Worm (Caenorhabditis elegans) whole organism, young adult: ENCODE results near the gene C40H1.3.

Source experiments
- B0019.2 ChIP-seq: fragments of 200-800 bp; sonication (Bioruptor generic); conservative IDR thresholded peaks from 2 replicates; pipeline ENCODE4 v1.3.6; 2022; ENCODE audit warnings: missing genetic modification reagents, missing genetic modification characterization, missing compliant biosample characterization
- B0035.1 ChIP-seq: sonication (generic microtip); optimal IDR thresholded peaks from 2 replicates; lab custom pipeline; 2016; ENCODE audit warnings: missing genetic modification characterization, mild to moderate bottlenecking, missing compliant biosample characterization, missing genotype, missing genetic modification reagents
- B0261.1 ChIP-seq: sonication (generic microtip); optimal IDR thresholded peaks from 2 replicates; lab custom pipeline; 2016; ENCODE audit warnings: mild to moderate bottlenecking, missing genetic modification characterization, moderate library complexity, missing compliant biosample characterization
- B0336.3 ChIP-seq: fragments of 200-800 bp; sonication (Bioruptor generic); IDR thresholded peaks from 2 replicates; pipeline ENCODE4 v1.3.6; 2022; ENCODE audit warnings: missing genetic modification characterization, missing compliant biosample characterization
- F10E7.11 ChIP-seq: sonication (generic microtip); optimal IDR thresholded peaks from 2 replicates; lab custom pipeline; 2017; ENCODE audit warnings: mild to moderate bottlenecking, missing genetic modification characterization, moderate library complexity, missing compliant biosample characterization
- F57C9.4 ChIP-seq: sonication (generic microtip); optimal IDR thresholded peaks from 2 replicates; lab custom pipeline; 2017; ENCODE audit warnings: mild to moderate bottlenecking, missing genetic modification characterization, missing compliant biosample characterization
- K11D2.4 ChIP-seq: fragments of 200-800 bp; sonication (Bioruptor generic); IDR thresholded peaks from 2 replicates; pipeline ENCODE4 v1.3.6; 2022; ENCODE audit warnings: missing genetic modification reagents, missing genetic modification characterization, missing compliant biosample characterization
- K12H6.12 ChIP-seq: fragments of 200-800 bp; sonication (Bioruptor generic); optimal IDR thresholded peaks from 2 replicates; lab custom pipeline; 2018; ENCODE audit warnings: mild to moderate bottlenecking, missing genetic modification characterization, missing compliant biosample characterization
- Y53F4B.3 ChIP-seq: fragments of 200-800 bp; sonication (Bioruptor generic); IDR thresholded peaks from 2 replicates; pipeline ENCODE4 v1.3.6; 2022; ENCODE audit warnings: missing genetic modification reagents, missing genetic modification characterization, missing compliant biosample characterization
- Y67H2A.10 ChIP-seq: fragments of 200-800 bp; sonication (Bioruptor generic); conservative IDR thresholded peaks from 2 replicates; pipeline ENCODE4 v1.3.6; 2022; ENCODE audit warnings: missing genetic modification reagents, missing genetic modification characterization, missing compliant biosample characterization
- Y95B8A.8 ChIP-seq: fragments of 200-800 bp; sonication (Bioruptor generic); IDR thresholded peaks from 2 replicates; pipeline ENCODE4 v1.3.6; 2022; ENCODE audit warnings: missing genetic modification reagents, missing genetic modification characterization, missing compliant biosample characterization
- die-1 ChIP-seq: sonication (generic microtip); optimal IDR thresholded peaks from 2 replicates; lab custom pipeline; 2016; ENCODE audit warnings: missing genotype, mild to moderate bottlenecking, missing genetic modification characterization, missing compliant biosample characterization
- egl-44 ChIP-seq: fragments of 200-800 bp; sonication (Bioruptor generic); IDR thresholded peaks from 2 replicates; pipeline ENCODE4 v1.3.6; 2022; ENCODE audit warnings: missing genetic modification reagents, missing genetic modification characterization, missing compliant biosample characterization
- hlh-26 ChIP-seq: fragments of 200-800 bp; sonication (Bioruptor generic); conservative IDR thresholded peaks from 2 replicates; pipeline ENCODE4 v1.3.6; 2022; ENCODE audit warnings: missing genetic modification reagents, missing genetic modification characterization, missing compliant biosample characterization
- hmg-1.2 ChIP-seq: fragments of 200-800 bp; sonication (Bioruptor generic); IDR thresholded peaks from 2 replicates; pipeline ENCODE4 v1.3.6; 2022; ENCODE audit warnings: missing genetic modification reagents, missing genetic modification characterization, missing compliant biosample characterization
- hmg-20 ChIP-seq: fragments of 200-800 bp; sonication (Bioruptor generic); IDR thresholded peaks from 2 replicates; pipeline ENCODE4 v1.3.6; 2022; ENCODE audit warnings: missing genetic modification reagents, missing genetic modification characterization, missing compliant biosample characterization
- let-526 ChIP-seq: fragments of 200-800 bp; sonication (Bioruptor generic); IDR thresholded peaks from 2 replicates; pipeline ENCODE4 v1.3.6; 2022; ENCODE audit warnings: missing genetic modification reagents, missing genetic modification characterization, missing compliant biosample characterization
- lin-54 ChIP-seq: fragments of 200-800 bp; sonication (Bioruptor generic); optimal IDR thresholded peaks from 2 replicates; lab custom pipeline; 2018; ENCODE audit warnings: mild to moderate bottlenecking, missing genetic modification characterization, missing compliant biosample characterization
- lir-1 ChIP-seq: fragments of 200-800 bp; sonication (Bioruptor generic); conservative IDR thresholded peaks from 2 replicates; pipeline ENCODE4 v1.3.6; 2022; ENCODE audit warnings: missing genetic modification reagents, missing genetic modification characterization, missing compliant biosample characterization
- lsl-1 ChIP-seq: fragments of 200-800 bp; sonication (Bioruptor generic); optimal IDR thresholded peaks from 2 replicates; lab custom pipeline; 2018; ENCODE audit warnings: mild to moderate bottlenecking, missing genetic modification characterization, moderate library complexity, missing compliant biosample characterization
- madf-3 ChIP-seq: fragments of 200-800 bp; sonication (Bioruptor generic); IDR thresholded peaks from 2 replicates; pipeline ENCODE4 v1.3.6; 2022; ENCODE audit warnings: missing genetic modification reagents, missing genetic modification characterization, missing compliant biosample characterization
- nfyb-1 ChIP-seq: fragments of 200-800 bp; sonication (Bioruptor generic); IDR thresholded peaks from 2 replicates; pipeline ENCODE4 v1.3.6; 2022; ENCODE audit warnings: missing genetic modification reagents, missing genetic modification characterization, missing compliant biosample characterization
- nhr-120 ChIP-seq: fragments of 200-800 bp; sonication (Bioruptor generic); IDR thresholded peaks from 2 replicates; pipeline ENCODE4 v1.3.6; 2022; ENCODE audit warnings: missing genetic modification characterization, missing compliant biosample characterization
- nhr-27 ChIP-seq: fragments of 200-800 bp; sonication (Bioruptor generic); optimal IDR thresholded peaks from 2 replicates; lab custom pipeline; 2018; ENCODE audit warnings: mild to moderate bottlenecking, missing genetic modification characterization, moderate library complexity, missing compliant biosample characterization
- nhr-80 ChIP-seq: sonication (generic microtip); optimal IDR thresholded peaks from 2 replicates; lab custom pipeline; 2016; ENCODE audit warnings: missing genetic modification characterization, missing compliant biosample characterization
- nhr-90 ChIP-seq: sonication (generic microtip); optimal IDR thresholded peaks from 2 replicates; lab custom pipeline; 2016; ENCODE audit warnings: missing genotype, mild to moderate bottlenecking, missing genetic modification characterization, missing compliant biosample characterization
- rcor-1 ChIP-seq: fragments of 200-800 bp; sonication (Bioruptor generic); IDR thresholded peaks from 2 replicates; pipeline ENCODE4 v1.3.6; 2022; ENCODE audit warnings: missing genetic modification reagents, missing genetic modification characterization, missing compliant biosample characterization
- rpc-1 ChIP-seq, 2 experiments: fragments of 150-350 bp in 1 of 2; sonication (generic microtip) in 1 of 2; optimal IDR thresholded peaks; 2 replicates each; lab custom pipeline; 2014 to 2018; ENCODE audit warnings: missing biosample characterization in 1 of 2, missing genetic modification characterization in 1 of 2, missing genetic modification reagents in 1 of 2, missing genotype in 1 of 2
- sdz-38 ChIP-seq: sonication (generic microtip); optimal IDR thresholded peaks from 2 replicates; lab custom pipeline; 2016; ENCODE audit warnings: missing genotype, missing genetic modification characterization, missing compliant biosample characterization
- sea-2 ChIP-seq: fragments of 200-800 bp; sonication (Bioruptor generic); IDR thresholded peaks from 2 replicates; pipeline ENCODE4 v1.3.6; 2022; ENCODE audit warnings: missing genetic modification characterization, missing compliant biosample characterization
- snpc-1.3 ChIP-seq: sonication (generic microtip); optimal IDR thresholded peaks from 2 replicates; lab custom pipeline; 2017; ENCODE audit warnings: missing genetic modification characterization, mild to moderate bottlenecking, missing compliant biosample characterization, antibody characterized with exemption, moderate library complexity, missing genotype, missing genetic modification reagents; ENCODE audit not compliant: insufficient read depth
- somi-1 ChIP-seq: fragments of 200-800 bp; sonication (Bioruptor generic); optimal IDR thresholded peaks from 2 replicates; lab custom pipeline; 2018; ENCODE audit warnings: mild to moderate bottlenecking, missing genetic modification characterization, missing compliant biosample characterization
- unc-130 ChIP-seq: sonication (generic microtip); optimal IDR thresholded peaks from 2 replicates; lab custom pipeline; 2016; ENCODE audit warnings: missing genetic modification reagents, missing genetic modification characterization, missing compliant biosample characterization
- zfh-2 ChIP-seq: fragments of 200-800 bp; sonication (Bioruptor generic); conservative IDR thresholded peaks from 2 replicates; pipeline ENCODE4 v1.3.6; 2022; ENCODE audit warnings: missing genetic modification reagents, missing genetic modification characterization, missing compliant biosample characterization
- ztf-22 ChIP-seq: fragments of 200-800 bp; sonication (Bioruptor generic); optimal IDR thresholded peaks from 2 replicates; lab custom pipeline; 2018; ENCODE audit warnings: mild to moderate bottlenecking, missing genetic modification characterization, moderate library complexity, missing compliant biosample characterization
- ztf-25 ChIP-seq: fragments of 200-800 bp; sonication (Bioruptor generic); IDR thresholded peaks from 2 replicates; pipeline ENCODE4 v1.3.6; 2022; ENCODE audit warnings: missing genetic modification reagents, missing genetic modification characterization, missing compliant biosample characterization

The C40H1.3 gene

DNA sequence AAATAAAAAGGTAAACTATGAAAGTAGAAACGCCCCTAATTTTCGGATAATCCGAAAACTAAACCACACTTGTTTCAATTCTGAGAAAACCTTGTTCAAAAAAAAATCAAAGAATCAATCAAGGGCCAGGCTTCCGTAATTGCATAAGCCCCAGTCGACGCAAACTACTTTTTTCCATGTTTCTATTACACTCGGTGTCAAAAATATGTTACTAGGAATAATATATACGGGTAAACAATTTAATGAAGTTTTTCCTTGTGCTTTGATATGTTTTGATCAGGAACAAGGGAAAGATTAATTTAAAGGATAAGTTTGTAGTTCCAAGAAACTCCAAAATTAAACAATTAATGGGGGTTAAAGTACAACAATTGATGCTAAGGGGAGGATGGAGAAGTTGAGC lies 19.3 kb downstream of the C40H1.3 start:
- no peak for TF ChIP-seq Y95B8A.8 (GFP tag; lab: Robert Waterston, UW)
- TF ChIP-seq somi-1 (GFP tag; lab: Kevin White, UChicago): no peak

DNA sequence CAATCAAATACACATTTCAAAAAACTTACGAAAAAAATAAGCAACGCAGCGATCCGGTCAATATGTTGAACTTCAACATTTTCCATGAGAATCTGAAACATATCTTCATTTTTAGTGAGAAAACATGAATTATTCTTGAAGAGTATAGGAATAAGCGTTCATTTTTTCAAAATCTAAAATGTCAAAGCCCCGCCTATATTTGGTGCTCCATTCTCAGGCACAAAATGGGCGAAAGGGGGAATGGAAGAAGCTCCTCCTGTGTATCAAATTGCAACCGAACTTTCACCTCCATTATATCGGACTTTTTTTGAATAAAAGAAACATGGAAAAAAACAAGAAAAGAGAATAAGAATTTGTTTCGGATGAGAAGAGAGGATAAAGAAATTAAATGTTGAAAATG lies 22.6 kb downstream of the C40H1.3 start, which contains the start of gene srx-45:
srx-45 (minus strand) TSS at position 101 of the 400 bp plus-strand sequence.
- TF ChIP-seq hlh-26 (no peak), lir-1 (GFP tag; lab: Robert Waterston, UW) (no peak), K12H6.12 (no peak)

DNA sequence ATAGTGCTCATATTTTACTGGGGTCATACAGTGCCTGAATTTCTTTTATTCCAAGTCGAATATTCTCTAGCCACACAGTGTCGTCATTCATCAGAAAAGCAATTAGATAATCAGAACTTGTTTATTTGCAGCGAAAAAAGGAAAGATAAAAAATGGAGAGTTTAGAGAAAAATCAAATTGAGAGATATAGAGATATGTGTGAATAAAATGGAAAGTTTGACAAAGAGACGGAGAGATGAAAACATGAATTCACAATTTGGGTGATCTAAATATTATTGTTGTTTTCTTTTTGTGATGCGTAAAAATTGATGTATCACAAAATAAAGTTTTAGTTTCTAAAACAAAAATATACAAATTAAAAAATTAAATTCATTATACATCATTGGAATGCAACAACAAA lies 28.5 kb downstream of the C40H1.3 start:
- TF ChIP-seq B0035.1 (no peak), rcor-1 (GFP tag; lab: Robert Waterston, UW) (no peak), hmg-1.2 (GFP tag; lab: Robert Waterston, UW) (no peak), F10E7.11 (tag; lab: Kevin White, UChicago) (no peak), B0261.1 (tag; lab: Kevin White, UChicago) (no peak), B0336.3 (GFP tag; lab: Robert Waterston, UW) (no peak), sea-2 (GFP tag; lab: Robert Waterston, UW) (no peak), lir-1 (GFP tag; lab: Robert Waterston, UW) (no peak), K11D2.4 (GFP tag; lab: Robert Waterston, UW) (no peak), hmg-20 (GFP tag; lab: Robert Waterston, UW) (no peak), ztf-25 (GFP tag; lab: Robert Waterston, UW) (no peak), somi-1 (GFP tag; lab: Kevin White, UChicago) (no peak), nhr-90 (tag; lab: Kevin White, UChicago) (no peak), rpc-1 (optimal IDR thresholded peaks at IDR 0.05; lab: Kevin White, UChicago) (no peak), rpc-1 (tag; optimal IDR thresholded peaks at IDR 0.05; lab: Kevin White, UChicago) (no peak), nhr-80 (tag; lab: Kevin White, UChicago) (no peak)

DNA sequence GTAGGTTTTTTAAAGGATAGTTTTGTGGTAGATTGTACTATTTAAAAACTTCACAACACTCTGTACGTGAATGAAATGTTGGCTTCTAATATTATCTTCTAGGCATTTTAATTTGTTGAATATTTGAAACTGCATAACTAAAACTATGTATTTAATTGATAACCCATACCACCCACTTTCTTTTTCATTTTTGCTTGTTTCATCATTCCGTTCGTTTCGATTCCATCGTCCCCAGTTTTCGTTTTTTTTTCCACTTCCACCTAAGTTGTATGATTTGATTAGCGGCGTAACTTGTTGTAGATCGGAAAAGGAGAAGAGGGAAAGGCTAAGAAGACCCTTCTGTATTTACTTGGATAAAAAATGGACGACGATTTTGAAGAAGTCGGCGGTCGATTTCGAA lies 29.2 kb downstream of the C40H1.3 start, which contains the start of gene K01B6.3:
K01B6.3 (plus strand) TSS at position 301 of the 400 bp plus-strand sequence.
- no peak for TF ChIP-seq snpc-1.3 (tag; lab: Kevin White, UChicago)
- no peak for TF ChIP-seq die-1
- TF ChIP-seq sdz-38: no peak
- no peak for TF ChIP-seq zfh-2 (GFP tag; lab: Robert Waterston, UW)
- no peak for TF ChIP-seq let-526
- TF ChIP-seq B0019.2 (GFP tag; lab: Robert Waterston, UW): no peak
- TF ChIP-seq ztf-22 (GFP tag; lab: Kevin White, UChicago): no peak
- TF ChIP-seq lin-54 (GFP tag; lab: Kevin White, UChicago): no peak
- TF ChIP-seq nfyb-1 (GFP tag; lab: Robert Waterston, UW): no peak
- TF ChIP-seq madf-3: no peak
- no peak for TF ChIP-seq F57C9.4 (tag; lab: Kevin White, UChicago)
- no peak for TF ChIP-seq Y53F4B.3
- no peak for TF ChIP-seq nhr-120
- no peak for TF ChIP-seq egl-44 (GFP tag; lab: Robert Waterston, UW)
- no peak for TF ChIP-seq nhr-27 (tag; lab: Kevin White, UChicago)
- no peak for TF ChIP-seq F10E7.11 (tag; lab: Kevin White, UChicago)
- TF ChIP-seq B0035.1: no peak

DNA sequence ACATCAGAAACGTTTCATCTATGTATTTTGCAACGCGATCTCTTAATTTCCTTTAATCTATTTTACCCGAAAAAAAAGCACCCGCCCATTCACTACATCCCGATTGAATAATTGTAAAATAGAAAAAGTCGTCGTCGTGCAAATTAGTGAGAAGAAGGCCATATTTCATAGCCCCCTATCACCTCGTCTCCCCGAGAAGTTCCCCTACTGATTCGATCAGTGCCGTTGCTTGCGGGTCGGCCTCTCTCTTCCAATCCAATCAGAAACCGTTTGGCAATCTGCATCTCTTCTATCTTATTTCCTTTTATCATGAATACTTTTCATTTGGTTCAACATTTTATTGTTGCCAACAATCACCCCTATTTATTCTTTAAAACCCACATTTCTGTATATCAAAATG lies 30.1 kb downstream of the C40H1.3 start:
- TF ChIP-seq lsl-1: no peak
- no peak for TF ChIP-seq hmg-20 (GFP tag; lab: Robert Waterston, UW)
- TF ChIP-seq Y67H2A.10 (GFP tag; lab: Robert Waterston, UW): no peak
- no peak for TF ChIP-seq unc-130 (GFP tag; lab: Kevin White, UChicago)
